Worm (Caenorhabditis elegans): ENCODE results near the gene F57G8.7.
A peak's percentile ranks its signal among the peaks of the same experiment; 100 is the strongest.

The F57G8.7 gene

DNA sequence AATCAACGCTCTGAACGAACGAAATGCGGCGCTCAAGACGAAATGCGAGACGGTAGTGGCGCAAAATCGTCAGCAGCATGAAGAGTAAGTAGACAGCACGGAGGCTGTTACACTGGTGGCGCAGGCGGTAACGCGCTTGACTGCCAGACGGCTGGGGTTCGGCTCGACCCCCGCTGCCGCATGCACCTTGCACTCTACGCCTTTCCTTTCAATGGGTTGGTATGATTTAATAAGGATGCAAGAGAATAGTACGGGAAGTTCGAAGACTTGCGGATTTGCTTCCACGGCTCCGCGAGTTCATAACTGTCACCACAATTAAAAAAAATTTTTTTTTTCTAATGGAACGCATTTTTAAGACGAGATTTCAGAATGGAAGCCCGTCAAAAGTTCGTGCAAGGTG, 41.1 kb downstream of the F57G8.7 start:
- TF ChIP-seq nhr-23 (tag; optimal IDR thresholded peaks at IDR 0.05) (no peak), unc-62 (GFP tag; optimal IDR thresholded peaks at IDR 0.05) (no peak), egl-27 (tag; optimal IDR thresholded peaks at IDR 0.05) (peak; percentile 72), crh-2 (tag; optimal IDR thresholded peaks at IDR 0.05) (peak; percentile 68), ceh-82 (tag; optimal IDR thresholded peaks at IDR 0.05) (peak; percentile 20), lsy-2 (tag; optimal IDR thresholded peaks at IDR 0.05) (peak; percentile 16 to 55), peb-1 (tag; optimal IDR thresholded peaks at IDR 0.05) (no peak), F13H6.1 (tag; optimal IDR thresholded peaks at IDR 0.05) (peak; percentile 72), mdl-1 (tag; optimal IDR thresholded peaks at IDR 0.05) (no peak), nhr-129 (tag; optimal IDR thresholded peaks at IDR 0.05) (peak; percentile 90), blmp-1 (tag; optimal IDR thresholded peaks at IDR 0.05; ENCODE audit: insufficient read depth) (peak; percentile 19), Y55F3AM.14 (GFP tag; optimal IDR thresholded peaks at IDR 0.05) (peak; percentile 70), mab-5 (tag; optimal IDR thresholded peaks at IDR 0.05) (peak; percentile 15), nhr-10 (tag; optimal IDR thresholded peaks at IDR 0.05) (no peak), ztf-4 (tag; optimal IDR thresholded peaks at IDR 0.05) (no peak), ztf-1 (GFP tag; conservative IDR thresholded peaks at IDR 0.05) (no peak), unc-39 (tag; optimal IDR thresholded peaks at IDR 0.05) (no peak), nhr-77 (tag; optimal IDR thresholded peaks at IDR 0.05) (no peak), sma-9 (GFP tag; optimal IDR thresholded peaks at IDR 0.05) (peak; percentile 84), sma-9 (tag; optimal IDR thresholded peaks at IDR 0.05) (no peak), nhr-6 (tag; optimal IDR thresholded peaks at IDR 0.05) (no peak), nhr-237 (tag; optimal IDR thresholded peaks at IDR 0.05) (no peak), zag-1 (tag; optimal IDR thresholded peaks at IDR 0.05) (peak; percentile 26), nhr-21 (tag; optimal IDR thresholded peaks at IDR 0.05) (peak; percentile 54), alr-1 (tag; optimal IDR thresholded peaks at IDR 0.05) (no peak), dmd-4 (tag; optimal IDR thresholded peaks at IDR 0.05) (no peak), nhr-12 (tag; optimal IDR thresholded peaks at IDR 0.05) (no peak), lin-13 (GFP tag; optimal IDR thresholded peaks at IDR 0.05) (peak; percentile 63), lin-11 (tag; optimal IDR thresholded peaks at IDR 0.05) (peak; percentile 6), ZK546.5 (tag; optimal IDR thresholded peaks at IDR 0.05) (no peak), gmeb-1 (tag; optimal IDR thresholded peaks at IDR 0.05) (peak; percentile 73), unc-55 (GFP tag; optimal IDR thresholded peaks at IDR 0.05) (peak; percentile 67), skn-1 (tag; optimal IDR thresholded peaks at IDR 0.05) (no peak), mbf-1 (tag; optimal IDR thresholded peaks at IDR 0.05) (no peak), fos-1 (tag; optimal IDR thresholded peaks at IDR 0.05) (peak; percentile 71), nhr-11 (tag; optimal IDR thresholded peaks at IDR 0.05) (no peak), nhr-25 (tag; optimal IDR thresholded peaks at IDR 0.05) (no peak), C34F6.9 (tag; optimal IDR thresholded peaks at IDR 0.05) (peak; percentile 45), sma-3 (GFP tag; optimal IDR thresholded peaks at IDR 0.05) (peak; percentile 78), snpc-4 (tag; optimal IDR thresholded peaks at IDR 0.05) (peak; percentile 70), R02D3.7 (tag; optimal IDR thresholded peaks at IDR 0.05) (no peak), lin-39 (tag; optimal IDR thresholded peaks at IDR 0.05) (no peak)

DNA sequence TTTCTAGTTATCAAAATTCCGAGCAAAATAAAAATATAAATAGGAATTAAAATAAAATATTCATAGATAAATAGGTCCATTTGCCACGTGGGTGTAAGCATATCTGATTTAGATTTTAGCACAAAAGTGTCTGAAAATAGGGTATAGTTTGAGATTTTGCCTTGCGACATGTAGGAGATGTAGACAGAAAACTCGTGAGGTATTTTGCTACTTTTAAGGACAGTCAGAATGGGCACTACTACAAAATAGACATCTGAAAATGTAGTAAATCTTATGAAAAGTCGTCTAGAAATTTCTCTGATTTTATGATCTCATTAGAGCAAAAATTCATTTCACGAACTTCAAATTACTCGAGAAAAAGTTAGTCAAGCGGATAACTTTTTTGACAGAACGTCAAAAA, 45.7 kb downstream of the F57G8.7 start, which contains the start of gene srv-34:
Gene srv-34, minus strand, starts transcription at position 101 of the 400 bp plus-strand sequence.
- TF ChIP-seq lsy-2 (tag; optimal IDR thresholded peaks at IDR 0.05) (no peak), lin-13 (GFP tag; optimal IDR thresholded peaks at IDR 0.05) (no peak), ceh-82 (tag; optimal IDR thresholded peaks at IDR 0.05) (no peak), nhr-12 (tag; optimal IDR thresholded peaks at IDR 0.05) (no peak), dmd-4 (tag; optimal IDR thresholded peaks at IDR 0.05) (no peak), nhr-21 (tag; optimal IDR thresholded peaks at IDR 0.05) (no peak), ztf-4 (tag; optimal IDR thresholded peaks at IDR 0.05) (no peak), nhr-77 (tag; optimal IDR thresholded peaks at IDR 0.05) (no peak), unc-39 (tag; optimal IDR thresholded peaks at IDR 0.05) (no peak), nhr-6 (tag; optimal IDR thresholded peaks at IDR 0.05) (no peak), F13H6.1 (tag; optimal IDR thresholded peaks at IDR 0.05) (no peak), elt-3 (tag; optimal IDR thresholded peaks at IDR 0.05) (no peak), crh-2 (tag; optimal IDR thresholded peaks at IDR 0.05) (no peak), R02D3.7 (tag; optimal IDR thresholded peaks at IDR 0.05) (no peak), ama-1 (optimal IDR thresholded peaks at IDR 0.05) (no peak), alr-1 (tag; optimal IDR thresholded peaks at IDR 0.05) (no peak)

All from whole organism, L2 larva.